Worm (Caenorhabditis elegans) whole organism, L4/young adult: ENCODE measurements around the gene str-43.

Experiments used
- W03F9.2 ChIP-seq: fragments of 150-350 bp; optimal IDR thresholded peaks from 2 replicates; lab custom pipeline; 2014; ENCODE audit warnings: missing biosample characterization, missing genetic modification characterization
- dao-5 ChIP-seq: sonication (generic microtip); optimal IDR thresholded peaks from 2 replicates; lab custom pipeline; 2016; ENCODE audit warnings: missing genotype, missing genetic modification characterization, moderate library complexity, missing compliant biosample characterization
- him-1 ChIP-seq: sonication (generic microtip); optimal IDR thresholded peaks from 2 replicates; lab custom pipeline; 2016; ENCODE audit warnings: missing genotype, missing genetic modification reagents, missing genetic modification characterization, missing compliant biosample characterization

str-43 gene

DNA sequence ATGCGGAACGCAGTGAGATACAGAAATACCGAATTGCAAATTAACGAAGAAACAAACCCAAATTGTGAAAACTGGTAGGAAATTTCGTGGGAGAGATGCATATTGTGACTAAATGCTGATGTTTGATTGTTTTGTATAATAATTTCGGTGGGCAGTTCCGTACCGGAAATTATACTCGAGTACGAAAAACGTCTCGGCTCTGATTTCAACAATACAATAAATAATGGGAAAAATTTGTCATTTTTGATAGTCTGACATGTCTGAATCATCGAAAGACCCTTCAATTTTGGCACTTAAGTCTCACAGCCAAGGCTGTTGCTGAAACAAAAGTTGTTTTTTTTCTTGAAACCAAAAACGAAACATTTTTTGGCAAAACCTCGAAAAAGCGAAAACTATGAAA lies at the start of gene str-43:
TSS of gene str-43 (minus strand) at position 101 of the 400 bp plus-strand sequence.
- TF ChIP-seq W03F9.2 (tag; lab: Kevin White, UChicago) (no peak), him-1 (no peak), dao-5 (tag; lab: Kevin White, UChicago) (no peak)

DNA sequence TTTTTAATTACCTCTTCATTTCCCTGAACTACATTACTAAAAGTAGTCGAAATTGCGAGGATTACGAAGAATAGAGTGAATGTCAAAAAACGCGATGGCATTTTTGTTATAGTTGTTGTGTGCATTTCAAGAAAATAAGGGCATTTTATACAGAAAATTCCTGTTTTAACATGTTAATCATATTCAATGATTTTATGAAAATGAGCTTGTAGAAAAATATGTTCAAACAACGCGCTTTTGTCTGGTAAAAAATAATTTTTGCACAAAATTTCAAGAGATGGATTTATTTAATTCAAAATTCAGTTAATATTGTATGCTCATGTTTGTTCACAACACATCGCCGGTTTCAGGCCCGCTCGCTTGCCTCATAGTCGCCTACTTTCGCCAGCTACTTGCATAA lies 46.2 kb upstream of the str-43 start, which contains the start of gene T26E4.10:
TSS of gene T26E4.10 (minus strand) at position 101 of the 400 bp plus-strand sequence.
- TF ChIP-seq W03F9.2 (tag; lab: Kevin White, UChicago), result no peak
- no peak for TF ChIP-seq dao-5 (tag; lab: Kevin White, UChicago)
- no peak for TF ChIP-seq him-1

DNA sequence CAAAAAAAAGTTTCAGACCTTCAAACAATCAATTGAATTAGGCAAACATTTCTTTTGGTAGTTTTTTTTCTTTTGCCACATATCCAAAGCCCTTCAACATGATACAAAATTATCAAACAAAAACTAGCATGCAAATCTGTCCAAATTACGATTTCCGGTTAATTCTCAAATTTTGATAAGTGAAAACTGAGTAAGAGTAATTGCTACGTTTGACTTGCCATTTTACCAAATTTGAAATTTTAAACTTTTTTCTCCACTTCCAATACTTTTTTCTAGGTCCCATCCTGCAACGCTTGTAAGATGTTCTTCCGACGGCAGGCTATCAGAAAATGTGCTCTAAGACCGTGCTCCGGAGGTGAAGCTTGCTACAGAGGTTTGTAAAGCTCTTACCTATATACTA lies 44.1 kb upstream of the str-43 start, which contains the start of gene nhr-223:
TSS of gene nhr-223 (plus strand) at position 301 of the 400 bp plus-strand sequence.
- TF ChIP-seq him-1 (no peak), W03F9.2 (tag; lab: Kevin White, UChicago) (no peak)

DNA sequence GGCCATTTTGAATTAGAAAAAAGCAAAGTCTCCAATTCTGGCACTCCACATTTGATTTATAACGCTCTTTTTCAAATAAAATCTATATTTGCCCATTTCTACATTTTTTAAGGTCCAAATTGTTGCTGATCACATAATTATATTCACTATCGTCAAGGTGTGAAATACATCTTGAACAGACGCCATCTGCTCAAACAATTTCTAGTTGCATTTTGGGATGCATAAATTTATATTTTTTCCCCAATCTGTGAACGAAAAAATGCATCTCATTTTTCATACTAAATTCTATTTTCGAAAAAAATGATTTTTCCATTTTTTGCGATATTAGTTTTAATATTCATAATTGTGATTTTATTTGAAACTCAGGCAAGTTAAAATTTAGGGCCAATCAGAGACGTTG lies 41.3 kb upstream of the str-43 start, which contains the start of gene T26E4.7:
TSS of gene T26E4.7 (plus strand) at position 301 of the 400 bp plus-strand sequence.
- TF ChIP-seq dao-5 (tag; lab: Kevin White, UChicago) (no peak), W03F9.2 (tag; lab: Kevin White, UChicago) (no peak), him-1 (no peak)

DNA sequence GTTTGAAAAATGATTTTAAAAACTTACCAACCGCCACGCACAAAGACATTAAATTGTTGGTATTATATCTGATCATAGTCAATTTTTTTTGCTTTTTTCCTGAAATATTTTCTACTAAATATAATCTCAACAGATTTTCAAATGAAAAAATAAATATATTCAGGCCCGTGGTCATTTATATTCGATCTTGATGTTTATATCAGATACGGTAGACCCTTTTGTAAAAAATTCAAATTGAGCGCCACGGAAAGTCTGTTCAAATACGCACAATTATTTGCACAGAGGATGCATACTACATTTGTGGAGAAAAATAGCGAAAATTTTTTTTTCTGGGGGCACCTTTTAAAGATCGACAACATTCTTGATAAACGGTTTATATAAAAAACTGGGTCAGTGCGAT lies 40.5 kb upstream of the str-43 start, which contains the start of gene T26E4.4:
TSS of gene T26E4.4 (minus strand) at position 101 of the 400 bp plus-strand sequence.
- TF ChIP-seq W03F9.2 (tag; lab: Kevin White, UChicago) (no peak), dao-5 (tag; lab: Kevin White, UChicago) (no peak), him-1 (no peak)

DNA sequence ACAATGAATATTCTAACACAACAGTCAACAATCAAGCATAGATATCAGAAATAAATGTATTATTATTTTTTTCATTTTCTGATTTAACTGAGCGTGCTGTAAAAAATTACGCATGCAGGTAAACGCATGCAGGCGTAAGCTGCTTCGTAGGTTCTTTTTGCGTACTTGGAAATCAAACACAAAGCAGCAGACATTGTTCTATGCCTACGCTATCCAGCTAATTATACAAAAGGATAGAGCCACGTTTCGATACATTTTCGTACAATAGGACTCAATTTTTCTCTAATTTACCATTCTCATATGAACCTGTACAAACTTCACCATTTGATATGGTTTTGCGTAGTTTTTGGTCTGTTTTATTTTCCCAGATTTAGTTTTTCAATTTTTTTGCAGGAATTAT lies 30.5 kb upstream of the str-43 start, which contains the start of gene T26E4.3:
TSS of gene T26E4.3 (plus strand) at position 301 of the 400 bp plus-strand sequence.
- TF ChIP-seq W03F9.2 (tag; lab: Kevin White, UChicago) (no peak), him-1 (no peak), dao-5 (tag; lab: Kevin White, UChicago) (no peak)

DNA sequence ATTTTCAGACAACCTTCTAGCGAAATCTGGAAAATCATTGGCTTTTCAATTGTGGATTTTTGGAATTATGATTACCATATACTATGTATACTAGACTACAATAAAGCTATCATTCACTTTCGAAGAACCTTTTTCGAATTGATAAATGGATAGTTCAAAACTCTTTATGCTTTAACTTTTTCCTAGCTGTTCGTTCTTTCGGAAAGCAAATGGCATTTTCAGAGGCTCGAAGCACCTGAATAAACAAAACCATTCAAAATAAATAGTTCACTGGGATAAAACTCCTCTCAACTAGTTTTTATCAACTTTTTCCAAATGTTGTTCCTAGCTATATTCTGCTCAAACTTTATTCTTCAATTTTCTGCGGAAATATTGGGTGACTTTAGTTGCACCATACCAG lies 29.1 kb upstream of the str-43 start, which contains the start of gene T26E4.2:
TSS of gene T26E4.2 (plus strand) at position 301 of the 400 bp plus-strand sequence.
- TF ChIP-seq him-1 (no peak), W03F9.2 (tag; lab: Kevin White, UChicago) (no peak), dao-5 (tag; lab: Kevin White, UChicago) (no peak)

DNA sequence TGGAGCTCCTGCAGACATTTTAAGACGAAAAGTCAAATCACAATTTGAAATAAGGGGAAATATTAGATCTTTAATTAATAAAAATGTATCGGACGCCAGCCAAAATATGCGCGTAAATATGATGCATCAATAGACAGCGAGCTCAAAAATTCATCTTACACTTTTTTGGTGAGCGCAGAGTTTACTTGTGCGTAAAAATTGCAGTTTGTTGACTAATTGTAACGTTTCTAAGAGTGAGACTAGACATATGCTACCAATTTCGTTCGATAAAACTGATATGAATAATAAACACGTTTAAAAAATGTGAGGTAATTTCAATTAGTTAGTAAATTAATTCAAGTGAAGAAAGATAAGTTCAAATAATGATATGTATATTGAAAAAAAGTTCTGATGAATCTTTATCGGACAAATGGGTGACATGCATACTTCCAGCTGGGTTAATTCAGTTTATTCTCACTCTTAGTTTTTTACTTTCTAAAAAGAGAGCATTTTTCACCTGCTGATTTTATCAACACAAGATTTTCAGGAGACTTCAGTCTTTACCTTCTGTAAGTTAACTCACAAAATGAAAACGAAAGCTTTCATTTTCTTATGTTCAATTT lies 27.3 kb upstream of the str-43 start, which contains the start of the genes nhr-285 and irld-52:
TSS of gene nhr-285 (minus strand) at position 101 of the 602 bp plus-strand sequence.
TSS of gene irld-52 (plus strand) at position 552 of the 602 bp plus-strand sequence.
- no peak for TF ChIP-seq him-1
- TF ChIP-seq W03F9.2 (tag; lab: Kevin White, UChicago), result no peak
- no peak for TF ChIP-seq dao-5 (tag; lab: Kevin White, UChicago)

DNA sequence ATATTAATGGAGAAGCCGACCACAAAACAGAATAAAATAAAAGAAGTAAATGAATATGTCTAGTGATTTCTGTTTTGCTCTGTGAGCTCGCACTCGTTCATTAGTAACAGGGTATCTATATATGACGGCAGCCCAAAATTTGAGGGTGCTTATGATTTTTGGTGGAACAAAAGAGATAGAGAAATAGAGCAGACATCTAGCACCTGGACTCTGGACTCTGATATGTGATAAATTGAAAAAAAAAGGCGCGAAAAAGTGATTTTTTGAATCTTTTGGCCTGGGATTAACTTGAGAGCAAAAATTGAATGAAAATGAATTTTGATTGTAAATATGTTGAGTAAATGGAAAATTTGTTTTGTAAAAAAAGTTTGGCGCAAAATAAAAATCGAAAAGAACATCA lies 24.7 kb upstream of the str-43 start, which contains the start of gene nhr-283:
TSS of gene nhr-283 (minus strand) at position 101 of the 400 bp plus-strand sequence.
- TF ChIP-seq him-1 (no peak), W03F9.2 (tag; lab: Kevin White, UChicago) (no peak)

DNA sequence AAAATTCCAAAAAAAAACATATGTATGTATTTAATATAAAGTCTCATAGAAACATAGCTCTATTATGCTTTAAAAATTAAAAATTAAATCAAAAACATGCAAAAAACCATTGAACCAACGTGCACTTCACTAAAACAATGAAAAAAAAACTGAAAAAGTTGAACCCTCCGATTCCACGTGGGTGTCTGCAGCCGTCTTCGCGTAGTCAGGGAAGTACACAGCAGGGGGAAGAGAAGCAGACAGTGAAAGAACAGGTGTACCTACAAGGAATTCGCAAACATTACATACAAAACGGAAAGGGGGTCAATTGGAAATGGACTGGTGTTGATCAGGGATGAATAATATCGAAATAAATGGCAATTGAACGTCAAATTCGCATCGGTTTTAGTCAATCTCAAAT lies 22.0 kb upstream of the str-43 start:
- TF ChIP-seq him-1 (no peak), dao-5 (tag; lab: Kevin White, UChicago) (no peak), W03F9.2 (tag; lab: Kevin White, UChicago) (no peak)

DNA sequence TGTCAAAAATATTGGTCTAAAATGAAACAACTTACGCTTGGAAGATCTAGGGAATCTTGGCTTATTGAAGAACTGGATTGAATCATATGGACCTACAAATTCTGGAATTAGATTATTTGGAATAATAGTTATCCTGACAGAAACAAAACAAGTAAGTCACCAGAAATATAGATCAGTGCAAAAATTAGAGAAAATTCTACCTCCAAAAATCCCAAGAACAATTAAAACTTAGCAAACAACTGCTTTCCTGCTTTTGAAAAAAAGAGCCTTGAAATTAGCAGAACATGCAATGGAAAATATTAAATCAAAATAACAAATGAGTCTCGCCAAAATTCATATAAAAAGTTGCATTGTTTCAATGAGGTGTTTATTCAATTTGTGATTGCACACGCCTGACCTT lies 21.2 kb upstream of the str-43 start, which contains the start of gene nhr-60:
TSS of gene nhr-60 (minus strand) at position 101 of the 400 bp plus-strand sequence.
- TF ChIP-seq him-1 (no peak), W03F9.2 (tag; lab: Kevin White, UChicago) (no peak), dao-5 (tag; lab: Kevin White, UChicago) (no peak)

DNA sequence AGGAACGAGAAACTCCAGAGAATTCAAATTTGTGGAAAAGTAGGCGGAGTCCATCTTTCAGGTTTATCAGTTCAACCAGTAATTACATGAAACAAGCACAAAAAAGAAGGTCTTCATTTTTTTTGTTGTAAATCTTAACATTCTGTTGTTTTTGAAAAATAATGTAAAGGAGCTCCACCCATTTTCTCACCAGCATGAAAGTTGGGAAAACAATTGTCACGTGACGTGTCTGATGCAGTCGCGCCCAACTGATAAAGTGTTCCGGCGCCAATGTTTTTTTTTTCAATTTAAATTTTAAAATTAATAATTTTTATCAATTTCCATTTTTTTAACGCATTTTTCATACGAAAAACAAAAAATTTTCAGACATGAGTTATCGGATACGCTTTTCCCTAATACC lies 17.1 kb upstream of the str-43 start, which contains the start of gene F57A10.4:
TSS of gene F57A10.4 (plus strand) at position 367 of the 400 bp plus-strand sequence.
- TF ChIP-seq W03F9.2 (tag; lab: Kevin White, UChicago) (no peak), him-1 (no peak), dao-5 (tag; lab: Kevin White, UChicago) (no peak)

DNA sequence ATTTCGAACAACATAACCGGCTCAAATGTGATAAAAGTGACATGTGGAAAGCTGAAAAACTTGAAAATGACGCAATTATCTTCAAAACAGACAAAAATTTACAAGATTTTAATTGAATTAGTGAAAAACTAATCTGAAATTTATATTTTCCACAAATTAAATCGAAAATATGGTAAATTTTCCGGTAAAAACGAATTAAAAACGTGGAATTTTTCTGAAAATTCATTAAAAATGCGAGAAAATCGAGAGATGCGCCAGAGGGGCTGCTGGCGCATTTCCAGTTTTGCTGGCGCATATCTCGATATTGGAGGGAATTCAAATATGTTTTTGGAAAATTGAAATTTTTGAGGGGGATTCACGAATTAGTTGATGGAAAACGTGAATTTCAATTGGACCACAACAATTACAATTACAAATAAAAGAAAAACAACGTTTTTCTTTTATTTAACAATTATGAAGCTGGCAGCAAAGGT lies 14.2 kb upstream of the str-43 start, which contains the start of the genes haf-3 and F57A10.2:
TSS of gene haf-3 (minus strand) at position 51 of the 473 bp plus-strand sequence.
TSS of gene F57A10.2 (plus strand) at position 454 of the 473 bp plus-strand sequence.
- no peak for TF ChIP-seq dao-5 (tag; lab: Kevin White, UChicago)
- TF ChIP-seq W03F9.2 (tag; lab: Kevin White, UChicago), result peak; percentile 95
- peak; percentile 47 for TF ChIP-seq him-1

DNA sequence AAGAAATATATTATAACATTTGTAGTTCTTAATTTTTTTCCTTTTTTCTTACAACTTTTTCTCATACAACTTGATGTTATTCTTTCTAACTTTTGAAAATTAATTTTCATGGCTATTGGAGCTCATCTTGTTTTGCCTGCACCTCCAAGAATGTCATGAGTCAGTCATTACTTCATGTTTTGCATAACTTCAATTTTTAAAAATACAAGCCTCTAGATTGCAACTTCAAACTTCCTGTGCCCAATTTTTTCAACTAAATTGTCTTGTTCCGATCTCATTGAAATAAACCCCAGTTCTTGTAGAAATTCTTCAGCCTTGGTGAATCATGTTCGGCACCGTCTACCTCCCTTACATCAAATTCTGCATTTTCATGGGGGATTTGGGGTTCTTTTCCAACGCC lies 6.5 kb upstream of the str-43 start, which contains the start of gene str-9:
TSS of gene str-9 (plus strand) at position 301 of the 400 bp plus-strand sequence.
- TF ChIP-seq dao-5 (tag; lab: Kevin White, UChicago), result no peak
- no peak for TF ChIP-seq him-1
- no peak for TF ChIP-seq W03F9.2 (tag; lab: Kevin White, UChicago)
